Worm (Caenorhabditis elegans) whole organism, L1 larva: ENCODE results near the gene usp-4.

Experiments
- alr-1 ChIP-seq: fragments of 200-800 bp; sonication (Bioruptor generic); optimal IDR thresholded peaks from 2 replicates; lab custom pipeline; 2018; ENCODE audit warnings: borderline replicate concordance, mild to moderate bottlenecking, missing genetic modification characterization, missing compliant biosample characterization
- ama-1 ChIP-seq: fragments of 150-350 bp; optimal IDR thresholded peaks from 2 replicates; lab custom pipeline; 2014
- ceh-90 ChIP-seq: sonication (generic microtip); optimal IDR thresholded peaks from 2 replicates; lab custom pipeline; 2016; ENCODE audit warnings: missing genetic modification characterization, missing compliant biosample characterization
- ces-1 ChIP-seq: fragments of 150-350 bp; optimal IDR thresholded peaks from 2 replicates; lab custom pipeline; 2014; ENCODE audit warnings: missing biosample characterization, missing genetic modification reagents, missing genetic modification characterization
- fkh-10 ChIP-seq: sonication (generic microtip); optimal IDR thresholded peaks from 2 replicates; lab custom pipeline; 2017; ENCODE audit warnings: missing biosample characterization, missing genetic modification reagents, missing genetic modification characterization
- lin-14 ChIP-seq: fragments of 200-800 bp; sonication (Bioruptor generic); optimal IDR thresholded peaks from 2 replicates; lab custom pipeline; 2018; ENCODE audit warnings: mild to moderate bottlenecking, missing genetic modification characterization, moderate library complexity, missing compliant biosample characterization
- lin-15B ChIP-seq: fragments of 150-350 bp; sonication (generic microtip); optimal IDR thresholded peaks from 3 replicates; lab custom pipeline; 2014; ENCODE audit warnings: missing biosample characterization, missing genetic modification characterization
- nhr-237 ChIP-seq: fragments of 150-350 bp; optimal IDR thresholded peaks from 2 replicates; lab custom pipeline; 2014; ENCODE audit warnings: missing biosample characterization, missing genetic modification characterization
- skn-1 ChIP-seq: fragments of 150-350 bp; optimal IDR thresholded peaks from 2 replicates; lab custom pipeline; 2014; ENCODE audit warnings: missing biosample characterization, missing genetic modification characterization
- unc-130 ChIP-seq: fragments of 150-350 bp; optimal IDR thresholded peaks from 2 replicates; lab custom pipeline; 2017; ENCODE audit warnings: missing biosample characterization, missing genetic modification characterization, inconsistent platforms
- unc-62 ChIP-seq: fragments of 150-350 bp; optimal IDR thresholded peaks from 2 replicates; lab custom pipeline; 2014; ENCODE audit warnings: missing biosample characterization, missing genetic modification reagents, missing genetic modification characterization
- zag-1 ChIP-seq: fragments of 150-350 bp; optimal IDR thresholded peaks from 2 replicates; lab custom pipeline; 2014; ENCODE audit warnings: missing biosample characterization, missing genetic modification characterization

- TF ChIP-seq zag-1 (tag; lab: Kevin White, UChicago) (no peak), fkh-10 (GFP tag; lab: Kevin White, UChicago) (no peak), unc-130 (tag; lab: Kevin White, UChicago) (no peak), ces-1 (no peak), ama-1 (lab: Kevin White, UChicago) (no peak), ceh-90 (tag; lab: Kevin White, UChicago) (no peak), unc-62 (GFP tag; lab: Kevin White, UChicago) (no peak), skn-1 (tag; lab: Kevin White, UChicago) (no peak), lin-15B (tag; lab: Kevin White, UChicago) (no peak), alr-1 (no peak), nhr-237 (no peak), lin-14 (GFP tag; lab: Kevin White, UChicago) (no peak)
Measured at ce11 chrIV:6804815-6805214, 47.7 kb downstream of the usp-4 start, which contains the start of gene C17H12.37.
